ENCODE assay signal across 4 fruit fly cellular contexts in genomic region chr3L:21709785-21710591, dm6.
TF ChIP-seq lines count a peak whose summit lies in the region.

No protein-coding gene starts in this region.

- TF ChIP-seq CTCF in whole organism, embryonic (GFP tag; optimal IDR thresholded peaks at IDR 0.05; lab: Kevin White, UChicago): no peak

TF ChIP-seq in whole organism, embryonic, 481 proteins besides CTCF, POLR2A, EP300 and RAD21:
- TF ChIP-seq D19A (tag; optimal IDR thresholded peaks at IDR 0.05; lab: Kevin White, UChicago) (no peak), CG9215 (GFP tag; IDR thresholded peaks at IDR 0.05; lab: Robert Waterston, UW) (no peak), CG14441 (GFP tag; IDR thresholded peaks at IDR 0.05; lab: Robert Waterston, UW) (no peak), bsh (GFP tag; optimal IDR thresholded peaks at IDR 0.05; lab: Kevin White, UChicago) (peak in 1 of 2 experiments; percentile 85), sens (GFP tag; lab: Kevin White, UChicago) (peak; percentile 57), nom (GFP tag; optimal IDR thresholded peaks at IDR 0.05; lab: Kevin White, UChicago) (peak; percentile 79), Asciz (GFP tag; optimal IDR thresholded peaks at IDR 0.05; lab: Kevin White, UChicago) (no peak), ab (GFP tag; optimal IDR thresholded peaks at IDR 0.05; lab: Kevin White, UChicago) (no peak), fru (optimal IDR thresholded peaks at IDR 0.05; lab: Kevin White, UChicago) (no peak), disco-r (GFP tag; optimal IDR thresholded peaks at IDR 0.05; lab: Kevin White, UChicago) (no peak), CG1647 (GFP tag; optimal IDR thresholded peaks at IDR 0.05; lab: Kevin White, UChicago) (no peak), corto (GFP tag; optimal IDR thresholded peaks at IDR 0.05; lab: Kevin White, UChicago) (peak; percentile 31), lbe (GFP tag; optimal IDR thresholded peaks at IDR 0.05; lab: Kevin White, UChicago) (peak; percentile 64), lola (GFP tag; optimal IDR thresholded peaks at IDR 0.05; lab: Kevin White, UChicago) (peak in 1 of 3 experiments; percentile 4), bowl (GFP tag; IDR thresholded peaks at IDR 0.05; lab: Robert Waterston, UW) (no peak)

TF ChIP-seq in whole organism, prepupa, 60 proteins besides CTCF, POLR2A, EP300 and RAD21 (continues in another document):
- peak; percentile 21 for TF ChIP-seq CG6854 (GFP tag; optimal IDR thresholded peaks at IDR 0.05; lab: Kevin White, UChicago)
- TF ChIP-seq Hr38 (GFP tag; optimal IDR thresholded peaks at IDR 0.05; lab: Kevin White, UChicago): no peak
- peak; percentile 68 for TF ChIP-seq CG6276 (GFP tag; optimal IDR thresholded peaks at IDR 0.05; lab: Kevin White, UChicago)
- peak; percentile 33 for TF ChIP-seq fd85E (GFP tag; optimal IDR thresholded peaks at IDR 0.05; lab: Kevin White, UChicago)
- TF ChIP-seq Sox15 (GFP tag; optimal IDR thresholded peaks at IDR 0.05; lab: Kevin White, UChicago): peak; percentile 69
- peak; percentile 85 for TF ChIP-seq achi (GFP tag; optimal IDR thresholded peaks at IDR 0.05; lab: Kevin White, UChicago)
- peak; percentile 81 for TF ChIP-seq CG10631 (GFP tag; optimal IDR thresholded peaks at IDR 0.05; lab: Kevin White, UChicago)
- TF ChIP-seq CG1621 (tag; optimal IDR thresholded peaks at IDR 0.05; lab: Kevin White, UChicago): no peak
- TF ChIP-seq cyc (GFP tag; optimal IDR thresholded peaks at IDR 0.05; lab: Kevin White, UChicago): peak; percentile 75
- peak; percentile 64 for TF ChIP-seq vri (GFP tag; optimal IDR thresholded peaks at IDR 0.05; lab: Kevin White, UChicago)
- peak; percentile 85 for TF ChIP-seq CG34406 (GFP tag; optimal IDR thresholded peaks at IDR 0.05; lab: Kevin White, UChicago)
- TF ChIP-seq CG9139 (GFP tag; optimal IDR thresholded peaks at IDR 0.05; lab: Kevin White, UChicago): peak; percentile 72
- peak; percentile 51 for TF ChIP-seq Eip75B (GFP tag; optimal IDR thresholded peaks at IDR 0.05; lab: Kevin White, UChicago)
- TF ChIP-seq svp (GFP tag; lab: Kevin White, UChicago): peak; percentile 90
- peak; percentile 33; the same call in 1 of the 2 replicates for TF ChIP-seq CG11294 (GFP tag; IDR thresholded peaks at IDR 0.05; lab: Robert Waterston, UW)
- TF ChIP-seq CG15336 (GFP tag; IDR thresholded peaks at IDR 0.05; lab: Robert Waterston, UW): peak; percentile 77
- TF ChIP-seq Hr4 (GFP tag; optimal IDR thresholded peaks at IDR 0.05; lab: Kevin White, UChicago): peak; percentile 70
- TF ChIP-seq salr (GFP tag; optimal IDR thresholded peaks at IDR 0.05; lab: Kevin White, UChicago): peak; percentile 44 to 85
- TF ChIP-seq dac (GFP tag; optimal IDR thresholded peaks at IDR 0.05; lab: Kevin White, UChicago): no peak
- TF ChIP-seq fd59A (GFP tag; optimal IDR thresholded peaks at IDR 0.05; lab: Kevin White, UChicago): peak; percentile 89
- peak; percentile 87 for TF ChIP-seq CG32006 (GFP tag; optimal IDR thresholded peaks at IDR 0.05; lab: Kevin White, UChicago)
- peak; percentile 54 for TF ChIP-seq Ets21C (GFP tag; optimal IDR thresholded peaks at IDR 0.05; lab: Kevin White, UChicago)
- TF ChIP-seq Met (GFP tag; optimal IDR thresholded peaks at IDR 0.05; lab: Kevin White, UChicago): peak; percentile 82
- peak; percentile 67 for TF ChIP-seq Blimp-1 (GFP tag; optimal IDR thresholded peaks at IDR 0.05; lab: Kevin White, UChicago)
- TF ChIP-seq pdm3 (GFP tag; optimal IDR thresholded peaks at IDR 0.05; lab: Kevin White, UChicago): peak; percentile 69
- TF ChIP-seq spab (GFP tag; optimal IDR thresholded peaks at IDR 0.05; lab: Kevin White, UChicago): peak; percentile 91

TF ChIP-seq in whole organism, pupa, 21 proteins besides CTCF, POLR2A, EP300 and RAD21:
- TF ChIP-seq EcR (GFP tag; optimal IDR thresholded peaks at IDR 0.05; lab: Kevin White, UChicago) (peak; percentile 74), CG10348 (GFP tag; IDR thresholded peaks at IDR 0.05; lab: Robert Waterston, UW) (no peak), Snoo (tag; optimal IDR thresholded peaks at IDR 0.05; lab: Kevin White, UChicago) (peak; percentile 69), CG14655 (GFP tag; optimal IDR thresholded peaks at IDR 0.05; lab: Kevin White, UChicago) (peak; percentile 91), Pif1B (GFP tag; optimal IDR thresholded peaks at IDR 0.05; lab: Kevin White, UChicago) (peak; percentile 72), CG9948 (tag; optimal IDR thresholded peaks at IDR 0.05; lab: Kevin White, UChicago) (peak; percentile 89), CG4496 (GFP tag; IDR thresholded peaks at IDR 0.05; lab: Robert Waterston, UW) (peak; percentile 12; the same call in 1 of the 3 replicates), rn (GFP tag; IDR thresholded peaks at IDR 0.05; lab: Robert Waterston, UW) (no peak), CG17806 (tag; optimal IDR thresholded peaks at IDR 0.05; lab: Kevin White, UChicago) (peak; percentile 82), Pif1A (GFP tag; optimal IDR thresholded peaks at IDR 0.05; lab: Kevin White, UChicago) (peak; percentile 28), CG32121 (GFP tag; IDR thresholded peaks at IDR 0.05; lab: Robert Waterston, UW) (no peak), Ets98B (GFP tag; IDR thresholded peaks at IDR 0.05; lab: Robert Waterston, UW) (no peak), CG8159 (tag; optimal IDR thresholded peaks at IDR 0.05; lab: Kevin White, UChicago) (peak; percentile 92), CG15710 (tag; optimal IDR thresholded peaks at IDR 0.05; lab: Kevin White, UChicago) (peak; percentile 87), gl (tag; optimal IDR thresholded peaks at IDR 0.05; lab: Kevin White, UChicago) (peak; percentile 57), CG12605 (GFP tag; IDR thresholded peaks at IDR 0.05; lab: Robert Waterston, UW) (no peak), D1 (tag; optimal IDR thresholded peaks at IDR 0.05; lab: Kevin White, UChicago) (peak; percentile 89), CG8301 (tag; optimal IDR thresholded peaks at IDR 0.05; lab: Kevin White, UChicago) (peak; percentile 80), fd96Ca (GFP tag; IDR thresholded peaks at IDR 0.05; lab: Robert Waterston, UW) (peak; percentile 55; the same call in 1 of the 3 replicates), CG13204 (GFP tag; optimal IDR thresholded peaks at IDR 0.05; lab: Kevin White, UChicago) (peak; percentile 64), CG34367 (tag; optimal IDR thresholded peaks at IDR 0.05; lab: Kevin White, UChicago) (peak; percentile 77)

TF ChIP-seq in whole organism, wandering third instar larva, 38 proteins besides CTCF, POLR2A, EP300 and RAD21 (continues in another document):
- TF ChIP-seq Mio (GFP tag; optimal IDR thresholded peaks at IDR 0.05; lab: Kevin White, UChicago) (no peak), GATAd (GFP tag; optimal IDR thresholded peaks at IDR 0.05; lab: Kevin White, UChicago) (no peak), pan (optimal IDR thresholded peaks at IDR 0.05; lab: Kevin White, UChicago) (no peak), Rel (GFP tag; optimal IDR thresholded peaks at IDR 0.05; lab: Kevin White, UChicago) (no peak), Rel (tag; optimal IDR thresholded peaks at IDR 0.05; lab: Kevin White, UChicago) (peak; percentile 2), HLH106 (tag; optimal IDR thresholded peaks at IDR 0.05; lab: Kevin White, UChicago) (peak; percentile 85), h (GFP tag; optimal IDR thresholded peaks at IDR 0.05; lab: Kevin White, UChicago) (peak; percentile 74), Jra (GFP tag; optimal IDR thresholded peaks at IDR 0.05; lab: Kevin White, UChicago) (no peak), Dif (GFP tag; optimal IDR thresholded peaks at IDR 0.05; lab: Kevin White, UChicago; ENCODE audit: partially characterized antibody) (peak; percentile 57), tai (GFP tag; optimal IDR thresholded peaks at IDR 0.05; lab: Kevin White, UChicago) (no peak), rgr (GFP tag; optimal IDR thresholded peaks at IDR 0.05; lab: Kevin White, UChicago) (peak; percentile 68), fru (GFP tag; optimal IDR thresholded peaks at IDR 0.05; lab: Kevin White, UChicago) (peak; percentile 71), Myc (optimal IDR thresholded peaks at IDR 0.05; lab: Kevin White, UChicago) (no peak), br (GFP tag; optimal IDR thresholded peaks at IDR 0.05; lab: Kevin White, UChicago) (peak; percentile 30), CG32264 (GFP tag; optimal IDR thresholded peaks at IDR 0.05; lab: Kevin White, UChicago) (no peak), N (GFP tag; optimal IDR thresholded peaks at IDR 0.05; lab: Kevin White, UChicago) (no peak), psq (GFP tag; optimal IDR thresholded peaks at IDR 0.05; lab: Kevin White, UChicago) (peak; percentile 79), dl (GFP tag; optimal IDR thresholded peaks at IDR 0.05; lab: Kevin White, UChicago; ENCODE audit: insufficient read depth in 1 of 2, partially characterized antibody in 2 of 2) (no peak), CrebA (GFP tag; optimal IDR thresholded peaks at IDR 0.05; lab: Kevin White, UChicago; ENCODE audit: borderline replicate concordance) (peak; percentile 1), ey (GFP tag; optimal IDR thresholded peaks at IDR 0.05; lab: Kevin White, UChicago) (peak; percentile 61), woc (GFP tag; optimal IDR thresholded peaks at IDR 0.05; lab: Kevin White, UChicago) (peak; percentile 58), Hr78 (GFP tag; optimal IDR thresholded peaks at IDR 0.05; lab: Kevin White, UChicago) (no peak), CG9705 (GFP tag; optimal IDR thresholded peaks at IDR 0.05; lab: Kevin White, UChicago) (peak; percentile 64), Hnf4 (GFP tag; optimal IDR thresholded peaks at IDR 0.05; lab: Kevin White, UChicago) (peak; percentile 15), sv (GFP tag; optimal IDR thresholded peaks at IDR 0.05; lab: Kevin White, UChicago) (no peak), dsf (GFP tag; optimal IDR thresholded peaks at IDR 0.05; lab: Kevin White, UChicago; ENCODE audit: borderline replicate concordance) (no peak), dmrt93B (GFP tag; optimal IDR thresholded peaks at IDR 0.05; lab: Kevin White, UChicago) (peak; percentile 83), brk (GFP tag; optimal IDR thresholded peaks at IDR 0.05; lab: Kevin White, UChicago) (peak; percentile 39), OdsH (GFP tag; optimal IDR thresholded peaks at IDR 0.05; lab: Kevin White, UChicago) (peak; percentile 79), Vsx2 (GFP tag; optimal IDR thresholded peaks at IDR 0.05; lab: Kevin White, UChicago; ENCODE audit: partially characterized antibody) (no peak), Sp1 (GFP tag; optimal IDR thresholded peaks at IDR 0.05; lab: Kevin White, UChicago) (peak; percentile 87), sage (GFP tag; optimal IDR thresholded peaks at IDR 0.05; lab: Kevin White, UChicago) (peak; percentile 50), Dfd (GFP tag; optimal IDR thresholded peaks at IDR 0.05; lab: Kevin White, UChicago) (no peak), jim (GFP tag; optimal IDR thresholded peaks at IDR 0.05; lab: Kevin White, UChicago) (no peak), lola (GFP tag; optimal IDR thresholded peaks at IDR 0.05; lab: Kevin White, UChicago) (no peak), Hr83 (GFP tag; optimal IDR thresholded peaks at IDR 0.05; lab: Kevin White, UChicago; ENCODE audit: poor library complexity, severe bottlenecking) (peak; percentile 54), foxo (GFP tag; optimal IDR thresholded peaks at IDR 0.05; lab: Kevin White, UChicago) (peak in 1 of 2 experiments; percentile 75)

Comparison
In these comparisons a context has a peak if more than half of its experiments do, and no peak if none do; other contexts are left out.
1. Of the 7 proteins assayed by ChIP-seq in both whole organism, embryonic and whole organism, prepupa: peak only in whole organism, embryonic: none; only in whole organism, prepupa: Blimp-1, CG16779, CG6854, Gug, Hr39, Lpt and 1 more; in both: none; in neither: 0.